Fruit fly (Drosophila melanogaster) whole organism, embryonic: ENCODE results near the gene HUWE1.

Source experiments
- Blimp-1 ChIP-seq: fragments of 200-800 bp; sonication (Bioruptor generic); optimal IDR thresholded peaks from 3 replicates; lab custom pipeline; 2018; ENCODE audit warnings: missing biosample characterization, missing genetic modification characterization, mild to moderate bottlenecking, moderate library complexity, missing genetic modification reagents
- CG10267 ChIP-seq: fragments of 200-800 bp; sonication (Bioruptor generic); optimal IDR thresholded peaks from 2 replicates; lab custom pipeline; 2018; ENCODE audit warnings: missing biosample characterization, mild to moderate bottlenecking, missing genetic modification characterization, moderate library complexity
- CG12071 ChIP-seq: fragments of 200-800 bp; sonication (Bioruptor generic); optimal IDR thresholded peaks from 3 replicates; lab custom pipeline; 2018; ENCODE audit warnings: missing biosample characterization, mild to moderate bottlenecking, missing genetic modification characterization
- CG12659 ChIP-seq: fragments of 200-800 bp; sonication (Bioruptor generic); optimal IDR thresholded peaks from 3 replicates; lab custom pipeline; 2017; ENCODE audit warnings: mild to moderate bottlenecking, missing biosample characterization, missing genetic modification reagents, missing genetic modification characterization
- CG12744 ChIP-seq: fragments of 200-800 bp; sonication (Bioruptor generic); optimal IDR thresholded peaks from 2 replicates; lab custom pipeline; 2016; ENCODE audit warnings: missing biosample characterization, missing genetic modification characterization
- CG13424 ChIP-seq: fragments of 200-800 bp; sonication (Bioruptor generic); optimal IDR thresholded peaks from 2 replicates; lab custom pipeline; 2019; ENCODE audit warnings: missing biosample characterization, mild to moderate bottlenecking, missing genetic modification characterization, moderate library complexity
- CG13894 ChIP-seq: fragments of 200-800 bp; sonication (Bioruptor generic); optimal IDR thresholded peaks from 3 replicates; lab custom pipeline; 2018; ENCODE audit warnings: missing biosample characterization, mild to moderate bottlenecking, missing genetic modification characterization, moderate library complexity
- CG15514 ChIP-seq: fragments of 200-800 bp; sonication (Bioruptor generic); optimal IDR thresholded peaks from 3 replicates; lab custom pipeline; 2017; ENCODE audit warnings: missing biosample characterization, missing genetic modification characterization, mild to moderate bottlenecking, moderate library complexity, missing genetic modification reagents
- CG1602 ChIP-seq: fragments of 200-800 bp; sonication (Bioruptor generic); optimal IDR thresholded peaks from 3 replicates; lab custom pipeline; 2016; ENCODE audit warnings: missing biosample characterization, missing genetic modification characterization
- CG17361 ChIP-seq: fragments of 200-800 bp; sonication (Bioruptor generic); IDR thresholded peaks from 3 replicates; pipeline ENCODE4 v1.3.6; 2022; ENCODE audit warnings: missing biosample characterization, missing genetic modification characterization
- CG17385 ChIP-seq: fragments of 200-800 bp; sonication (Bioruptor generic); optimal IDR thresholded peaks from 3 replicates; lab custom pipeline; 2018; ENCODE audit warnings: missing biosample characterization, mild to moderate bottlenecking, missing genetic modification characterization
- CG18011 ChIP-seq: fragments of 200-800 bp; sonication (Bioruptor generic); optimal IDR thresholded peaks from 2 replicates; lab custom pipeline; 2017; ENCODE audit warnings: missing biosample characterization, missing genetic modification characterization, mild to moderate bottlenecking, moderate library complexity, missing genotype
- CG18262 ChIP-seq: fragments of 200-800 bp; optimal IDR thresholded peaks from 3 replicates; lab custom pipeline; 2019; ENCODE audit warnings: missing biosample characterization, mild to moderate bottlenecking, missing genetic modification characterization, moderate library complexity
- CG18764 ChIP-seq: fragments of 200-800 bp; sonication (Bioruptor generic); optimal IDR thresholded peaks from 3 replicates; lab custom pipeline; 2016; ENCODE audit warnings: missing biosample characterization, missing genetic modification characterization
- CG2199 ChIP-seq: fragments of 200-800 bp; sonication (Bioruptor generic); IDR thresholded peaks from 3 replicates; pipeline ENCODE4 v1.3.6; 2022; ENCODE audit warnings: missing biosample characterization, missing genetic modification characterization
- CG33557 ChIP-seq: fragments of 200-800 bp; sonication (Bioruptor generic); optimal IDR thresholded peaks from 2 replicates; lab custom pipeline; 2019; ENCODE audit warnings: missing biosample characterization, mild to moderate bottlenecking, missing genetic modification characterization, moderate library complexity
- CG4730 ChIP-seq: fragments of 200-800 bp; sonication (Bioruptor generic); IDR thresholded peaks from 2 replicates; pipeline ENCODE4 v1.3.6; 2022; ENCODE audit warnings: missing biosample characterization, missing genetic modification characterization
- CG6765 ChIP-seq: fragments of 200-800 bp; sonication (Bioruptor generic); optimal IDR thresholded peaks from 3 replicates; lab custom pipeline; 2017; ENCODE audit warnings: missing biosample characterization, mild to moderate bottlenecking, missing genetic modification characterization
- CG8388 ChIP-seq: fragments of 200-800 bp; sonication (Bioruptor generic); optimal IDR thresholded peaks from 2 replicates; lab custom pipeline; 2019; ENCODE audit warnings: missing biosample characterization, mild to moderate bottlenecking, missing genetic modification characterization, moderate library complexity
- CG8944 ChIP-seq: fragments of 200-800 bp; sonication (Bioruptor generic); optimal IDR thresholded peaks from 3 replicates; lab custom pipeline; 2016; ENCODE audit warnings: missing biosample characterization, missing genetic modification characterization
- CTCF ChIP-seq: fragments of 200-800 bp; sonication (Bioruptor generic); optimal IDR thresholded peaks from 2 replicates; lab custom pipeline; 2017; ENCODE audit warnings: missing biosample characterization, mild to moderate bottlenecking, missing genetic modification characterization, moderate library complexity
- Dip3 ChIP-seq: fragments of 200-800 bp; sonication (Bioruptor generic); optimal IDR thresholded peaks from 3 replicates; lab custom pipeline; 2016; ENCODE audit warnings: missing biosample characterization, missing genetic modification characterization
- HLHmδ ChIP-seq: fragments of 200-800 bp; sonication (Bioruptor generic); optimal IDR thresholded peaks from 2 replicates; lab custom pipeline; 2018; ENCODE audit warnings: missing biosample characterization, mild to moderate bottlenecking, missing genetic modification characterization, moderate library complexity
- Meics ChIP-seq: fragments of 200-800 bp; sonication (Bioruptor generic); optimal IDR thresholded peaks from 2 replicates; lab custom pipeline; 2017; ENCODE audit warnings: missing biosample characterization, mild to moderate bottlenecking, missing genetic modification characterization
- Mrtf ChIP-seq: fragments of 200-800 bp; sonication (Bioruptor generic); IDR thresholded peaks from 3 replicates; pipeline ENCODE4 v1.3.6; 2022; ENCODE audit warnings: missing biosample characterization, missing genetic modification characterization
- Sox102F ChIP-seq: fragments of 200-800 bp; sonication (Bioruptor generic); optimal IDR thresholded peaks from 2 replicates; lab custom pipeline; 2018; ENCODE audit warnings: missing biosample characterization, mild to moderate bottlenecking, missing genetic modification characterization, moderate library complexity
- Tbp ChIP-seq: fragments of >200 bp; optimal IDR thresholded peaks from 2 replicates; lab custom pipeline; 2018; ENCODE audit warnings: missing biosample characterization, missing genetic modification characterization
- al ChIP-seq: fragments of 200-800 bp; sonication (Bioruptor generic); IDR thresholded peaks from 2 replicates; pipeline ENCODE4 v1.3.6; 2022; ENCODE audit warnings: missing biosample characterization, missing genetic modification characterization
- caup ChIP-seq: fragments of 200-800 bp; sonication (Bioruptor generic); optimal IDR thresholded peaks from 3 replicates; lab custom pipeline; 2017; ENCODE audit warnings: missing biosample characterization, mild to moderate bottlenecking, missing genetic modification characterization, moderate library complexity; ENCODE audit not compliant: severe bottlenecking
- corto ChIP-seq: fragments of 200-800 bp; sonication (Bioruptor generic); optimal IDR thresholded peaks from 2 replicates; lab custom pipeline; 2016; ENCODE audit warnings: missing biosample characterization, mild to moderate bottlenecking, missing genetic modification characterization, moderate library complexity
- dysf ChIP-seq: fragments of 200-800 bp; sonication (Bioruptor generic); IDR thresholded peaks from 3 replicates; pipeline ENCODE4 v1.3.6; 2022; ENCODE audit warnings: missing biosample characterization, missing genetic modification characterization
- esg ChIP-seq: fragments of 200-800 bp; sonication (Bioruptor generic); conservative IDR thresholded peaks from 2 replicates; pipeline ENCODE4 v1.3.6; 2022; ENCODE audit warnings: missing biosample characterization, missing genetic modification characterization
- hb ChIP-seq: fragments of 200-800 bp; sonication (Bioruptor generic); IDR thresholded peaks from 3 replicates; pipeline ENCODE4 v1.3.6; 2022; ENCODE audit warnings: missing biosample characterization, missing genetic modification characterization; ENCODE audit not compliant: partially characterized antibody
- hbn ChIP-seq: fragments of 200-800 bp; sonication (Bioruptor generic); IDR thresholded peaks from 2 replicates; pipeline ENCODE4 v1.3.6; 2022; ENCODE audit warnings: missing biosample characterization, missing genetic modification characterization; ENCODE audit not compliant: partially characterized antibody
- jigr1 ChIP-seq: fragments of 200-800 bp; sonication (Bioruptor generic); IDR thresholded peaks from 3 replicates; pipeline ENCODE4 v1.3.6; 2022; ENCODE audit warnings: missing biosample characterization, missing genetic modification characterization
- jing ChIP-seq: fragments of 200-800 bp; sonication (Bioruptor generic); optimal IDR thresholded peaks from 2 replicates; lab custom pipeline; 2018; ENCODE audit warnings: missing biosample characterization, mild to moderate bottlenecking, missing genetic modification characterization
- jumu ChIP-seq: fragments of 200-800 bp; sonication (Bioruptor generic); optimal IDR thresholded peaks from 3 replicates; lab custom pipeline; 2016; ENCODE audit warnings: missing biosample characterization, missing genetic modification characterization
- nau ChIP-seq: fragments of 200-800 bp; sonication (Bioruptor generic); optimal IDR thresholded peaks from 3 replicates; lab custom pipeline; 2017; ENCODE audit warnings: missing biosample characterization, mild to moderate bottlenecking, missing genetic modification characterization, missing genetic modification reagents
- nerfin-2 ChIP-seq: fragments of 200-800 bp; sonication (Bioruptor generic); IDR thresholded peaks from 2 replicates; pipeline ENCODE4 v1.3.6; 2022; ENCODE audit warnings: missing biosample characterization, missing genetic modification characterization; ENCODE audit not compliant: partially characterized antibody
- nmo ChIP-seq: fragments of 200-800 bp; sonication (Bioruptor generic); optimal IDR thresholded peaks from 2 replicates; lab custom pipeline; 2018; ENCODE audit warnings: missing biosample characterization, mild to moderate bottlenecking, missing genetic modification characterization, moderate library complexity
- p53 ChIP-seq: fragments of 200-800 bp; sonication (Bioruptor generic); optimal IDR thresholded peaks from 2 replicates; lab custom pipeline; 2016; ENCODE audit warnings: missing biosample characterization, missing genetic modification characterization
- pan ChIP-seq, 4 experiments: fragments of >200 bp in 3 of 4; fragments of 200-800 bp in 1 of 4; sonication (Bioruptor generic) in 1 of 4; optimal IDR thresholded peaks in 3 of 4; IDR thresholded peaks in 1 of 4; 2 replicates each; pipeline versions ENCODE4 v1.3.6 to Lab custom; 2017 to 2022; ENCODE audit warnings: missing biosample characterization in 2 of 4, missing genetic modification characterization in 2 of 4, mixed read lengths in 1 of 4
- pnt ChIP-seq: fragments of 200-800 bp; sonication (Bioruptor generic); optimal IDR thresholded peaks from 3 replicates; lab custom pipeline; 2016; ENCODE audit warnings: missing biosample characterization, missing genetic modification characterization
- run ChIP-seq: fragments of 200-800 bp; sonication (Bioruptor generic); optimal IDR thresholded peaks from 3 replicates; lab custom pipeline; 2018; ENCODE audit warnings: missing biosample characterization, mild to moderate bottlenecking, missing genetic modification characterization
- sisA ChIP-seq: fragments of 200-800 bp; sonication (Bioruptor generic); IDR thresholded peaks from 2 replicates; pipeline ENCODE4 v1.3.6; 2022; ENCODE audit warnings: missing biosample characterization, missing genetic modification characterization
- slp2 ChIP-seq: fragments of 200-800 bp; sonication (Bioruptor generic); optimal IDR thresholded peaks from 2 replicates; lab custom pipeline; 2016; ENCODE audit warnings: missing biosample characterization, missing genetic modification characterization
- tup ChIP-seq: fragments of 200-800 bp; sonication (Bioruptor generic); optimal IDR thresholded peaks from 2 replicates; lab custom pipeline; 2016; ENCODE audit warnings: missing biosample characterization, mild to moderate bottlenecking, missing genetic modification characterization, moderate library complexity
- tx ChIP-seq: fragments of 200-800 bp; sonication (Bioruptor generic); optimal IDR thresholded peaks from 2 replicates; lab custom pipeline; 2016; ENCODE audit warnings: missing biosample characterization, missing genetic modification characterization
- vvl ChIP-seq: fragments of 200-800 bp; sonication (Bioruptor generic); IDR thresholded peaks from 2 replicates; pipeline ENCODE4 v1.3.6; 2022; ENCODE audit warnings: missing biosample characterization, missing genetic modification characterization
- wdn ChIP-seq: fragments of 200-800 bp; sonication (Bioruptor generic); IDR thresholded peaks from 2 replicates; pipeline ENCODE4 v1.3.6; 2022; ENCODE audit warnings: missing biosample characterization, missing genetic modification characterization
- zfh2 ChIP-seq: fragments of 200-800 bp; sonication (Bioruptor generic); optimal IDR thresholded peaks from 2 replicates; lab custom pipeline; 2016; ENCODE audit warnings: missing biosample characterization, missing genetic modification characterization

The HUWE1 gene

DNA sequence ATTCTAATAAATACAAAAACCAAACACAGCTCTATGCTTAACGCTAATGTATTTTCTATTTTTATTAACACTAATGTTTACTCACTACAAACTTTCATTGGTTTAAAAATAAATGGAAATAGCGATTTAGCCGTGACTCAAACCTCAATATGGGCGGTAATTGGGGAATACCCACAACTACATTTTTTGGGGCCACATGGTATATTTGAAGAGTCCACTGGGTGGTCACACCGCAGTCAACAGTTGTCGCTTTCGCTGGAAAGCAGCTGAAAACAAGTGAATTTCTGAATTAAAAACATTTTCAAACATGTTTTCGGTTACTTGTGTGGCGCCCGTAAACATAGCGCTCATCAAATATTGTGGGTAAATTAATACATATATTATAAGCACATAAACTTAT lies 36.5 kb downstream of the HUWE1 start, which contains the start of gene Mvd (continued):
- TF ChIP-seq caup (GFP tag; lab: Kevin White, UChicago) (no peak), CG12659 (GFP tag; lab: Kevin White, UChicago) (peak; percentile 65), CTCF (peak; percentile 68), CG15514 (GFP tag; lab: Kevin White, UChicago) (peak; percentile 81), pnt (GFP tag; lab: Kevin White, UChicago) (no peak), CG33557 (no peak), CG18011 (GFP tag; lab: Kevin White, UChicago) (no peak), Mrtf (no peak), slp2 (GFP tag; lab: Kevin White, UChicago) (no peak), Tbp (GFP tag; lab: Kevin White, UChicago) (no peak), dysf (GFP tag; lab: Robert Waterston, UW) (no peak), nerfin-2 (no peak), tx (no peak), esg (no peak), nmo (GFP tag; lab: Kevin White, UChicago) (no peak), al (GFP tag; lab: Robert Waterston, UW) (no peak), jigr1 (GFP tag; lab: Robert Waterston, UW) (no peak), CG2199 (GFP tag; lab: Robert Waterston, UW) (0 out of 3 replicates have a peak, but pooled peaks have one; percentile 24), CG8388 (GFP tag; lab: Kevin White, UChicago) (no peak), CG6765 (GFP tag; lab: Kevin White, UChicago) (no peak), HLHmδ (GFP tag; lab: Kevin White, UChicago) (no peak), CG13424 (tag; lab: Kevin White, UChicago) (no peak), jumu (GFP tag; lab: Kevin White, UChicago) (no peak), nau (GFP tag; lab: Kevin White, UChicago) (no peak), CG17385 (GFP tag; lab: Kevin White, UChicago) (no peak), CG18764 (no peak), hbn (GFP tag; lab: Robert Waterston, UW) (no peak), CG4730 (GFP tag; lab: Robert Waterston, UW) (no peak), jing (GFP tag; lab: Kevin White, UChicago) (no peak), tup (GFP tag; lab: Kevin White, UChicago) (no peak), hb (GFP tag; lab: Robert Waterston, UW) (no peak), Blimp-1 (GFP tag; lab: Kevin White, UChicago) (peak; percentile 68), CG12744 (GFP tag; lab: Kevin White, UChicago) (no peak), CG13894 (tag; lab: Kevin White, UChicago) (no peak), CG10267 (tag; lab: Kevin White, UChicago) (peak; percentile 64), CG18262 (tag; lab: Kevin White, UChicago) (no peak), Meics (GFP tag; lab: Kevin White, UChicago) (no peak), CG12071 (GFP tag; lab: Kevin White, UChicago) (no peak), sisA (no peak), CG17361 (GFP tag; lab: Robert Waterston, UW) (no peak), Dip3 (GFP tag; lab: Kevin White, UChicago) (no peak), pan (optimal IDR thresholded peaks at IDR 0.05; lab: Kevin White, UChicago) (no peak), pan (GFP tag; optimal IDR thresholded peaks at IDR 0.05 in 1 of 2, IDR thresholded peaks at IDR 0.05 in 1 of 2) (no peak), corto (GFP tag; lab: Kevin White, UChicago) (no peak), wdn (GFP tag; lab: Robert Waterston, UW) (no peak), run (tag; lab: Kevin White, UChicago) (no peak), zfh2 (GFP tag; lab: Kevin White, UChicago) (no peak), Sox102F (no peak), CG1602 (no peak), CG8944 (GFP tag; lab: Kevin White, UChicago) (peak; percentile 16), p53 (no peak), vvl (no peak; the same call in 1 of the 2 replicates)
